Fruit fly (Drosophila melanogaster) whole organism, adult: ENCODE data around the gene CG32485.

Experiments used
- CG11617 ChIP-seq: fragments of 200-800 bp; sonication (Bioruptor generic); optimal IDR thresholded peaks from 2 replicates; lab custom pipeline; 2017; ENCODE audit warnings: mild to moderate bottlenecking, missing biosample characterization, missing genetic modification reagents, missing genetic modification characterization
- CG12768 ChIP-seq: fragments of 200-800 bp; sonication (Bioruptor generic); optimal IDR thresholded peaks from 2 replicates; lab custom pipeline; 2017; ENCODE audit warnings: missing biosample characterization, missing genetic modification characterization, mild to moderate bottlenecking, moderate library complexity, missing genetic modification reagents
- CG14711 ChIP-seq: fragments of 200-800 bp; sonication (Bioruptor generic); optimal IDR thresholded peaks from 2 replicates; lab custom pipeline; 2018; ENCODE audit warnings: missing biosample characterization, mild to moderate bottlenecking, missing genetic modification characterization, moderate library complexity
- CG1620 ChIP-seq: fragments of 200-800 bp; sonication (Bioruptor generic); optimal IDR thresholded peaks from 2 replicates; lab custom pipeline; 2016; ENCODE audit warnings: missing biosample characterization, missing genetic modification characterization
- CG33017 ChIP-seq: fragments of 200-800 bp; sonication (Bioruptor generic); optimal IDR thresholded peaks from 2 replicates; lab custom pipeline; 2018; ENCODE audit warnings: missing biosample characterization, mild to moderate bottlenecking, missing genetic modification characterization, moderate library complexity
- CG5204 ChIP-seq: fragments of 200-800 bp; sonication (Bioruptor generic); optimal IDR thresholded peaks from 2 replicates; lab custom pipeline; 2016; ENCODE audit warnings: missing biosample characterization, missing genetic modification characterization
- CG7045 ChIP-seq: fragments of 200-800 bp; sonication (Bioruptor generic); optimal IDR thresholded peaks from 2 replicates; lab custom pipeline; 2017; ENCODE audit warnings: missing biosample characterization, mild to moderate bottlenecking, missing genetic modification characterization
- CG7101 ChIP-seq: fragments of 200-800 bp; sonication (Bioruptor generic); optimal IDR thresholded peaks from 2 replicates; lab custom pipeline; 2018; ENCODE audit warnings: missing biosample characterization, mild to moderate bottlenecking, missing genetic modification characterization, moderate library complexity
- Clk ChIP-seq: fragments of 200-800 bp; sonication (Bioruptor generic); optimal IDR thresholded peaks from 2 replicates; lab custom pipeline; 2017; ENCODE audit warnings: missing biosample characterization, missing genetic modification characterization
- Crg-1 ChIP-seq: fragments of 200-800 bp; sonication (Bioruptor generic); optimal IDR thresholded peaks from 2 replicates; lab custom pipeline; 2016; ENCODE audit warnings: missing biosample characterization, missing genetic modification characterization
- Hr96 ChIP-seq: fragments of 200-800 bp; sonication (Bioruptor generic); optimal IDR thresholded peaks from 2 replicates; lab custom pipeline; 2016; ENCODE audit warnings: missing biosample characterization, missing genetic modification characterization
- Mnt ChIP-seq: fragments of 200-800 bp; sonication (Bioruptor generic); optimal IDR thresholded peaks from 2 replicates; lab custom pipeline; 2016; ENCODE audit warnings: missing biosample characterization, mild to moderate bottlenecking, missing genetic modification characterization
- bab1 ChIP-seq: fragments of 200-800 bp; sonication (Bioruptor generic); optimal IDR thresholded peaks from 3 replicates; lab custom pipeline; 2019; ENCODE audit warnings: missing biosample characterization, mild to moderate bottlenecking, missing genetic modification characterization, moderate library complexity
- cic ChIP-seq: fragments of 200-800 bp; sonication (Bioruptor generic); optimal IDR thresholded peaks from 2 replicates; lab custom pipeline; 2017; ENCODE audit warnings: missing biosample characterization, mild to moderate bottlenecking, missing genetic modification characterization, moderate library complexity
- cnc ChIP-seq, 2 experiments: fragments of >200 bp; optimal IDR thresholded peaks; 2 replicates each; lab custom pipeline; 2017
- kay ChIP-seq: fragments of 200-800 bp; sonication (Bioruptor generic); peaks from one replicate; lab custom pipeline; 2016; ENCODE audit warnings: missing biosample characterization, missing genetic modification characterization, borderline replicate concordance
- ovo ChIP-seq: fragments of 200-800 bp; sonication (Bioruptor generic); optimal IDR thresholded peaks from 2 replicates; lab custom pipeline; 2016; ENCODE audit warnings: missing biosample characterization, missing genetic modification characterization
- pad ChIP-seq: fragments of 200-800 bp; sonication (Bioruptor generic); optimal IDR thresholded peaks from 3 replicates; lab custom pipeline; 2017; ENCODE audit warnings: missing biosample characterization, missing genetic modification characterization, mild to moderate bottlenecking, moderate library complexity, missing genetic modification reagents
- tj ChIP-seq: fragments of 200-800 bp; sonication (Bioruptor generic); optimal IDR thresholded peaks from 3 replicates; lab custom pipeline; 2017; ENCODE audit warnings: missing biosample characterization, mild to moderate bottlenecking, missing genetic modification characterization, moderate library complexity
- toe ChIP-seq: fragments of 200-800 bp; sonication (Bioruptor generic); optimal IDR thresholded peaks from 2 replicates; lab custom pipeline; 2016; ENCODE audit warnings: missing biosample characterization, missing genetic modification characterization

CG32485 gene

dm6 chr3L:3095590-3095989 lies 45.5 kb downstream of the CG32485 start:
- TF ChIP-seq cic (GFP tag; lab: Kevin White, UChicago), result no peak
- TF ChIP-seq bab1, result no peak
- TF ChIP-seq tj (GFP tag; lab: Kevin White, UChicago), result no peak
- TF ChIP-seq kay, result no peak
- TF ChIP-seq Clk (GFP tag; lab: Kevin White, UChicago), result no peak
- no peak for TF ChIP-seq CG33017 (tag; lab: Kevin White, UChicago)
- TF ChIP-seq toe (GFP tag; lab: Kevin White, UChicago), result no peak
- TF ChIP-seq CG5204 (GFP tag; lab: Kevin White, UChicago), result no peak
- no peak for TF ChIP-seq Hr96 (GFP tag; lab: Kevin White, UChicago)
- TF ChIP-seq ovo (GFP tag; lab: Kevin White, UChicago), result no peak
- no peak for TF ChIP-seq Crg-1 (GFP tag; lab: Kevin White, UChicago)
- no peak for TF ChIP-seq CG7101 (tag; lab: Kevin White, UChicago)
- no peak for TF ChIP-seq pad (GFP tag; lab: Kevin White, UChicago)
- TF ChIP-seq CG7045 (GFP tag; lab: Kevin White, UChicago), result no peak
- no peak for TF ChIP-seq CG11617 (GFP tag; lab: Kevin White, UChicago)
- no peak for TF ChIP-seq CG12768
- TF ChIP-seq Mnt (GFP tag; lab: Kevin White, UChicago), result no peak
- no peak for TF ChIP-seq CG1620 (GFP tag; lab: Kevin White, UChicago)

- TF ChIP-seq Clk (GFP tag; lab: Kevin White, UChicago) (no peak), cic (GFP tag; lab: Kevin White, UChicago) (no peak), Crg-1 (GFP tag; lab: Kevin White, UChicago) (no peak), cnc (optimal IDR thresholded peaks at IDR 0.05; lab: Kevin White, UChicago) (no peak), pad (GFP tag; lab: Kevin White, UChicago) (no peak), CG7101 (tag; lab: Kevin White, UChicago) (peak; percentile 21), CG12768 (peak; percentile 55), Mnt (GFP tag; lab: Kevin White, UChicago) (no peak), Hr96 (GFP tag; lab: Kevin White, UChicago) (no peak), tj (GFP tag; lab: Kevin White, UChicago) (no peak), CG7045 (GFP tag; lab: Kevin White, UChicago) (peak; percentile 29), ovo (GFP tag; lab: Kevin White, UChicago) (no peak), CG14711 (tag; lab: Kevin White, UChicago) (no peak)
Observed at dm6 chr3L:3096073-3096725, 46.1 kb downstream of the CG32485 start.

dm6 chr3L:3096726-3097597 lies 46.8 kb downstream of the CG32485 start:
- peak; percentile 2 for TF ChIP-seq kay
- no peak for TF ChIP-seq CG33017 (tag; lab: Kevin White, UChicago)

- no peak for TF ChIP-seq CG14711 (tag; lab: Kevin White, UChicago)
- no peak for TF ChIP-seq Clk (GFP tag; lab: Kevin White, UChicago)
- no peak for TF ChIP-seq toe (GFP tag; lab: Kevin White, UChicago)
- TF ChIP-seq CG7045 (GFP tag; lab: Kevin White, UChicago), result no peak
- no peak for TF ChIP-seq Hr96 (GFP tag; lab: Kevin White, UChicago)
- TF ChIP-seq CG12768, result no peak
- no peak for TF ChIP-seq cnc (optimal IDR thresholded peaks at IDR 0.05; lab: Kevin White, UChicago)
- TF ChIP-seq tj (GFP tag; lab: Kevin White, UChicago), result no peak
- TF ChIP-seq Crg-1 (GFP tag; lab: Kevin White, UChicago), result no peak
- no peak for TF ChIP-seq CG5204 (GFP tag; lab: Kevin White, UChicago)
- no peak for TF ChIP-seq Mnt (GFP tag; lab: Kevin White, UChicago)
- TF ChIP-seq CG33017 (tag; lab: Kevin White, UChicago), result no peak
- TF ChIP-seq CG7101 (tag; lab: Kevin White, UChicago), result no peak
- no peak for TF ChIP-seq CG11617 (GFP tag; lab: Kevin White, UChicago)
- TF ChIP-seq pad (GFP tag; lab: Kevin White, UChicago), result no peak
Observed at dm6 chr3L:3097598-3097880, 47.4 kb downstream of the CG32485 start.

dm6 chr3L:3098778-3099429 lies 48.8 kb downstream of the CG32485 start:
- TF ChIP-seq CG5204 (GFP tag; lab: Kevin White, UChicago) (no peak), pad (GFP tag; lab: Kevin White, UChicago) (no peak), CG7045 (GFP tag; lab: Kevin White, UChicago) (no peak), tj (GFP tag; lab: Kevin White, UChicago) (no peak), CG11617 (GFP tag; lab: Kevin White, UChicago) (no peak), toe (GFP tag; lab: Kevin White, UChicago) (no peak), CG14711 (tag; lab: Kevin White, UChicago) (no peak), CG33017 (tag; lab: Kevin White, UChicago) (no peak)
